Worm (Caenorhabditis elegans): Measurements from ENCODE around the gene K12H4.3.

DNA sequence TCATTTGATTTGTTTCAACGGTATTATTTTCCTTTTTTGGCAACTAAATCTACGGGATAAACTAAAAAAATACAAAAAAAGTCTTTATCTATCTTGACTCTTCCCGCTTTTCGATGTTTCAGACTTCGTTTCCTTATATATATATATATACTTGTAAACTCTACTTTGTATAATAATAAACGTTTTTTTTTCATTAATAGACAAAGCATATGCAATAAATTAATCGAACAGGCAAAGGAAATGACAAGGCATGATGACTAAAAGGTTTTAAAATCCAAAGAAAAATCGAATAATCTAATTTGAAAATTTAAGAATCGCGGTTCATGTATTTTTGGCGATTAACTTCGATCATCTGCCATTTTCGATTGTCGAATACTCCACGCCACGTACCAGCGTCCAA is 32.3 kb upstream of the K12H4.3 start:
- no peak for TF ChIP-seq him-1 (tag; optimal IDR thresholded peaks at IDR 0.05)
- TF ChIP-seq dao-5 (tag; optimal IDR thresholded peaks at IDR 0.05) = no peak
- no peak for TF ChIP-seq W03F9.2 (tag; optimal IDR thresholded peaks at IDR 0.05)
